Comparison of ENCODE assay signal across 1 worm cellular context in the genomic region with DNA sequence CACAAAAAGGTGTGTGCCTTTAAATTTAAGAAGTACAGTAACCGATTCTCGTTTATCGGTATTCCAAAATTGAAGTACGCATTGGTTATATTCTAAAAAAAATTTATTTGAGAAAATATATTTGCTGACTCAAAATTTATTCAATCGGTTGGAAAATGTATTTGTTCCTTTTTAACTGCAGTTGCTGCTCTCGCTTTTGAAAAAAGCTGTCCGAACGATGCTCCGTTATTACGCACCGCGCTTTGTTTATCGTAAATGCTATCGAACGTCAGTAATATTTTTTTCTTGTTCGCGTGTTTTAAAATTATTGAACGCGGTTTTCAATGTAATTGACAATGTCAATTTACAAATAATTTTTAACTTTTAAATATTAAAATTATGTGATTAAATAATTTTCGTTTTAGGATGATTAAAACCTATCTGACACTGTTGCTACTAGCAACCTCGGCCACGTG.
TF ChIP-seq lines count a peak whose summit lies in the region.

sel-1 (plus strand) TSS at position 405 of the 455 bp plus-strand sequence.

TF ChIP-seq in whole organism, L1 larva, 84 proteins besides CTCF, POLR2A, EP300 and RAD21 (continued from another document):
- TF ChIP-seq vab-15 (tag; optimal IDR thresholded peaks at IDR 0.05; lab: Kevin White, UChicago): no peak
- TF ChIP-seq grh-1 (GFP tag; IDR thresholded peaks at IDR 0.05; lab: Robert Waterston, UW): no peak
- no peak for TF ChIP-seq irx-1 (tag; optimal IDR thresholded peaks at IDR 0.05; lab: Kevin White, UChicago)
- peak in 1 of 2 experiments; percentile 41 for TF ChIP-seq efl-1 (optimal IDR thresholded peaks at IDR 0.05; lab: Kevin White, UChicago)
- TF ChIP-seq efl-1 (GFP tag; optimal IDR thresholded peaks at IDR 0.05 in 1 of 2; lab: Kevin White, UChicago): peak in 1 of 2 experiments; percentile 40
- TF ChIP-seq pqm-1 (tag; optimal IDR thresholded peaks at IDR 0.05; lab: Kevin White, UChicago): no peak
- no peak for TF ChIP-seq elt-2 (tag; optimal IDR thresholded peaks at IDR 0.05; lab: Kevin White, UChicago)
- TF ChIP-seq lin-39 (tag; optimal IDR thresholded peaks at IDR 0.05; lab: Kevin White, UChicago): no peak
- TF ChIP-seq fkh-10 (GFP tag; optimal IDR thresholded peaks at IDR 0.05; lab: Kevin White, UChicago): no peak
- TF ChIP-seq xbp-1 (tag; optimal IDR thresholded peaks at IDR 0.05; lab: Kevin White, UChicago): peak; percentile 66
- TF ChIP-seq snpc-4 (tag; optimal IDR thresholded peaks at IDR 0.05; lab: Kevin White, UChicago): no peak
- no peak for TF ChIP-seq aha-1 (tag; optimal IDR thresholded peaks at IDR 0.05; lab: Kevin White, UChicago)
- peak; percentile 3 to 50 for TF ChIP-seq lin-35 (GFP tag; optimal IDR thresholded peaks at IDR 0.05; lab: Kevin White, UChicago)
- no peak for TF ChIP-seq C16A3.4 (tag; optimal IDR thresholded peaks at IDR 0.05; lab: Kevin White, UChicago)
- no peak for TF ChIP-seq elt-3 (tag; optimal IDR thresholded peaks at IDR 0.05; lab: Kevin White, UChicago)
- TF ChIP-seq zag-1 (tag; optimal IDR thresholded peaks at IDR 0.05; lab: Kevin White, UChicago): no peak
- no peak for TF ChIP-seq mef-2 (tag; optimal IDR thresholded peaks at IDR 0.05; lab: Kevin White, UChicago)
- TF ChIP-seq unc-130 (tag; optimal IDR thresholded peaks at IDR 0.05; lab: Kevin White, UChicago): no peak
- TF ChIP-seq nhr-84 (tag; optimal IDR thresholded peaks at IDR 0.05; lab: Kevin White, UChicago): no peak
- no peak for TF ChIP-seq nhr-12 (tag; optimal IDR thresholded peaks at IDR 0.05; lab: Kevin White, UChicago)
- TF ChIP-seq swsn-7 (tag; optimal IDR thresholded peaks at IDR 0.05; lab: Kevin White, UChicago): peak; percentile 25
- TF ChIP-seq egl-27 (tag; optimal IDR thresholded peaks at IDR 0.05; lab: Kevin White, UChicago): no peak
- TF ChIP-seq lin-14 (GFP tag; optimal IDR thresholded peaks at IDR 0.05; lab: Kevin White, UChicago): no peak
- TF ChIP-seq mab-9 (GFP tag; IDR thresholded peaks at IDR 0.05; lab: Robert Waterston, UW): no peak
- no peak for TF ChIP-seq jun-1 (tag; optimal IDR thresholded peaks at IDR 0.05; lab: Kevin White, UChicago)
- no peak for TF ChIP-seq ceh-88 (GFP tag; IDR thresholded peaks at IDR 0.05; lab: Robert Waterston, UW)
- no peak for TF ChIP-seq C34B4.2 (tag; optimal IDR thresholded peaks at IDR 0.05; lab: Kevin White, UChicago)
- TF ChIP-seq alr-1 (tag; optimal IDR thresholded peaks at IDR 0.05; lab: Kevin White, UChicago; ENCODE audit: borderline replicate concordance): no peak
- TF ChIP-seq unc-62 (GFP tag; optimal IDR thresholded peaks at IDR 0.05; lab: Kevin White, UChicago): no peak
- TF ChIP-seq fos-1 (tag; optimal IDR thresholded peaks at IDR 0.05; lab: Kevin White, UChicago): no peak
- peak in 1 of 3 experiments; percentile 37 for TF ChIP-seq dpl-1 (GFP tag; optimal IDR thresholded peaks at IDR 0.05; lab: Kevin White, UChicago)
- TF ChIP-seq dsc-1 (tag; optimal IDR thresholded peaks at IDR 0.05; lab: Kevin White, UChicago): no peak
- TF ChIP-seq nhr-28 (tag; optimal IDR thresholded peaks at IDR 0.05; lab: Kevin White, UChicago): no peak
- TF ChIP-seq mdl-1 (tag; optimal IDR thresholded peaks at IDR 0.05; lab: Kevin White, UChicago): no peak
- TF ChIP-seq lin-15B (tag; optimal IDR thresholded peaks at IDR 0.05; lab: Kevin White, UChicago): no peak
- peak; percentile 36 for TF ChIP-seq snu-23 (GFP tag; optimal IDR thresholded peaks at IDR 0.05; lab: Kevin White, UChicago)
- TF ChIP-seq unc-98 (GFP tag; IDR thresholded peaks at IDR 0.05; lab: Robert Waterston, UW): no peak
- TF ChIP-seq ztf-11 (tag; optimal IDR thresholded peaks at IDR 0.05; lab: Kevin White, UChicago): no peak
- TF ChIP-seq C04F5.9 (tag; optimal IDR thresholded peaks at IDR 0.05; lab: Kevin White, UChicago): no peak
- TF ChIP-seq hpl-2 (GFP tag; optimal IDR thresholded peaks at IDR 0.05; lab: Kevin White, UChicago): no peak
- no peak for TF ChIP-seq pag-3 (tag; optimal IDR thresholded peaks at IDR 0.05; lab: Kevin White, UChicago; ENCODE audit: borderline replicate concordance, insufficient read depth)
- no peak for TF ChIP-seq sox-4 (tag; optimal IDR thresholded peaks at IDR 0.05; lab: Kevin White, UChicago)
- no peak for TF ChIP-seq ets-5 (GFP tag; IDR thresholded peaks at IDR 0.05; lab: Robert Waterston, UW)
- TF ChIP-seq nhr-11 (tag; optimal IDR thresholded peaks at IDR 0.05; lab: Kevin White, UChicago): no peak
- no peak for TF ChIP-seq unc-86 (tag; optimal IDR thresholded peaks at IDR 0.05; lab: Kevin White, UChicago)
- no peak for TF ChIP-seq ceh-63 (GFP tag; optimal IDR thresholded peaks at IDR 0.05; lab: Kevin White, UChicago)
- no peak for TF ChIP-seq Y116A8C.19 (tag; optimal IDR thresholded peaks at IDR 0.05; lab: Kevin White, UChicago; ENCODE audit: borderline replicate concordance)
- TF ChIP-seq skn-1 (tag; optimal IDR thresholded peaks at IDR 0.05; lab: Kevin White, UChicago): no peak
- no peak for TF ChIP-seq nhr-76 (tag; optimal IDR thresholded peaks at IDR 0.05; lab: Kevin White, UChicago)
- no peak for TF ChIP-seq zip-4 (GFP tag; optimal IDR thresholded peaks at IDR 0.05; lab: Kevin White, UChicago)
- TF ChIP-seq sup-37 (GFP tag; optimal IDR thresholded peaks at IDR 0.05; lab: Kevin White, UChicago): no peak
- no peak for TF ChIP-seq isw-1 (GFP tag; IDR thresholded peaks at IDR 0.05; lab: Robert Waterston, UW)
- no peak for TF ChIP-seq ces-1 (GFP tag; optimal IDR thresholded peaks at IDR 0.05; lab: Kevin White, UChicago)
- no peak for TF ChIP-seq egl-13 (tag; optimal IDR thresholded peaks at IDR 0.05; lab: Kevin White, UChicago)
- no peak for TF ChIP-seq aly-2 (tag; optimal IDR thresholded peaks at IDR 0.05; lab: Kevin White, UChicago)
- peak; percentile 22 for TF ChIP-seq nhr-19 (GFP tag; conservative IDR thresholded peaks at IDR 0.05; lab: Robert Waterston, UW)
- TF ChIP-seq nhr-77 (tag; optimal IDR thresholded peaks at IDR 0.05; lab: Kevin White, UChicago): no peak
- TF ChIP-seq lin-13 (GFP tag; optimal IDR thresholded peaks at IDR 0.05; lab: Kevin White, UChicago): no peak
- TF ChIP-seq ztf-4 (tag; optimal IDR thresholded peaks at IDR 0.05; lab: Kevin White, UChicago): no peak
- peak; percentile 12 for TF ChIP-seq nhr-20 (tag; optimal IDR thresholded peaks at IDR 0.05; lab: Kevin White, UChicago)
- TF ChIP-seq hlh-4 (tag; optimal IDR thresholded peaks at IDR 0.05; lab: Kevin White, UChicago): no peak
- no peak for TF ChIP-seq ceh-90 (tag; optimal IDR thresholded peaks at IDR 0.05; lab: Kevin White, UChicago)
- TF ChIP-seq unc-30 (tag; optimal IDR thresholded peaks at IDR 0.05; lab: Kevin White, UChicago): no peak
- no peak for TF ChIP-seq ceh-82 (tag; optimal IDR thresholded peaks at IDR 0.05; lab: Kevin White, UChicago)
- TF ChIP-seq tlp-1 (tag; optimal IDR thresholded peaks at IDR 0.05; lab: Kevin White, UChicago): no peak
- peak; percentile 42 for TF ChIP-seq mep-1 (tag; optimal IDR thresholded peaks at IDR 0.05; lab: Kevin White, UChicago)
- TF ChIP-seq hlh-17 (GFP tag; optimal IDR thresholded peaks at IDR 0.05; lab: Kevin White, UChicago; ENCODE audit: borderline replicate concordance): no peak
- TF ChIP-seq nhr-71 (tag; optimal IDR thresholded peaks at IDR 0.05; lab: Kevin White, UChicago): peak; percentile 38
TF ChIP-seq in whole organism, L1 larva: peak in this region for 16.
